Fruit fly (Drosophila melanogaster) whole organism, adult: ENCODE data around the gene CG7573.

Experiments
- CG11617 ChIP-seq: fragments of 200-800 bp; sonication (Bioruptor generic); optimal IDR thresholded peaks from 2 replicates; lab custom pipeline; 2017; ENCODE audit warnings: mild to moderate bottlenecking, missing biosample characterization, missing genetic modification reagents, missing genetic modification characterization
- CG1620 ChIP-seq: fragments of 200-800 bp; sonication (Bioruptor generic); optimal IDR thresholded peaks from 2 replicates; lab custom pipeline; 2016; ENCODE audit warnings: missing biosample characterization, missing genetic modification characterization
- CG7045 ChIP-seq: fragments of 200-800 bp; sonication (Bioruptor generic); optimal IDR thresholded peaks from 2 replicates; lab custom pipeline; 2017; ENCODE audit warnings: missing biosample characterization, mild to moderate bottlenecking, missing genetic modification characterization
- Mnt ChIP-seq: fragments of 200-800 bp; sonication (Bioruptor generic); optimal IDR thresholded peaks from 2 replicates; lab custom pipeline; 2016; ENCODE audit warnings: missing biosample characterization, mild to moderate bottlenecking, missing genetic modification characterization
- bab1 ChIP-seq: fragments of 200-800 bp; sonication (Bioruptor generic); optimal IDR thresholded peaks from 3 replicates; lab custom pipeline; 2019; ENCODE audit warnings: missing biosample characterization, mild to moderate bottlenecking, missing genetic modification characterization, moderate library complexity
- cnc ChIP-seq, 2 experiments: fragments of >200 bp; optimal IDR thresholded peaks; 2 replicates each; lab custom pipeline; 2017
- kay ChIP-seq: fragments of 200-800 bp; sonication (Bioruptor generic); peaks from one replicate; lab custom pipeline; 2016; ENCODE audit warnings: missing biosample characterization, missing genetic modification characterization, borderline replicate concordance

DNA sequence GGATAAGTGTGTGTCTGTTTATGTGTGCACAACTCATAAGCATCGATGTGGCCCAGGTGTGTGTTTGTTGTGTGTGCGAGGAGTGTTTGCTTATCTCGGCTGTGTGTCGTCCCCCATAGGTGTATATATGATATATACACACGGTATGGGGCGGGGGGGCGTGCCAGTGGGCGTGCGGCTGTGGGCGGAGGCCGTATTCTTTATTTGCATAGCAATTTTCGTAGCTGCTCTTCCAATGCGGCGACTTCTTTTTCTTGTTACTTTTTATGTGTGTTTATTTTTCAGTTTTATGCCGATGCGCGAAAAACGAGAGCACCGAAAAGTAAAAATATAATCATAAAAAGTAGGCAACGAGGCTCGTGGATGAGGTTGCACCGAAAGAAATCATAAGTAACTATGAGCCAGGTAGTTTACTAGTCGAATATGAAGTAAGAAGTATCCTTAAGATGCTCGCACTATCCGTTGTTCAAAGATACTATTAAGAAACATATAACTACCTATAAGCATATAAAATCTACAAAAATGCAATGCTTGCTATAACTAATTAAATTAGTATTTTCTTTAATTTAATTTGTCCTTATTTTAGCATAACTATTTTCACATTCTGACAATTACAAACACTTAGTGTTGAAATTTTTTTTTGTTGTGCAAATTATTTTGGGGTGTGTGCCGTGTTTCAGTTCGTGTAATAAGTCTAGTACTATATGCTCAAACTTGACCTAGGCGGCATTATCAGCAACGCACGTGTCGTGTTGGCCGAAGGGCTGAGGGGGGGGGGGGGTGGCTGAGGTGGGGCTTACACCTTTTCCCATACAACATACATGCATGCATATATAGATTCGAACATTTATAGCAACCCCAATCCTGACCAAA is 32.9 kb upstream of the CG7573 start:
- TF ChIP-seq CG11617 (GFP tag; lab: Kevin White, UChicago) (peak; percentile 7), cnc (optimal IDR thresholded peaks at IDR 0.05; lab: Kevin White, UChicago) (no peak), bab1 (no peak), Mnt (GFP tag; lab: Kevin White, UChicago) (no peak), CG1620 (GFP tag; lab: Kevin White, UChicago) (no peak), kay (GFP tag; lab: Kevin White, UChicago) (no peak), CG7045 (GFP tag; lab: Kevin White, UChicago) (no peak)
